Worm (Caenorhabditis elegans) whole organism, midembryonic: ENCODE data around the gene C14A4.9.

Experiments
- T22C8.4 ChIP-seq: fragments of 200-800 bp; sonication (Bioruptor generic); IDR thresholded peaks from 2 replicates; pipeline ENCODE4 v1.3.6; 2022; ENCODE audit warnings: missing genetic modification characterization, missing compliant biosample characterization
- cog-1 ChIP-seq: sonication (generic microtip); optimal IDR thresholded peaks from 2 replicates; lab custom pipeline; 2016; ENCODE audit warnings: missing genetic modification characterization, missing compliant biosample characterization
- flt-1 ChIP-seq: fragments of 200-800 bp; sonication (Bioruptor generic); IDR thresholded peaks from 2 replicates; pipeline ENCODE4 v1.3.6; 2022; ENCODE audit warnings: missing genetic modification characterization, missing compliant biosample characterization
- klf-2 ChIP-seq: fragments of 200-800 bp; sonication (Bioruptor generic); conservative IDR thresholded peaks from 2 replicates; pipeline ENCODE4 v1.3.6; 2022; ENCODE audit warnings: missing genetic modification reagents, missing genetic modification characterization, missing compliant biosample characterization
- med-1 ChIP-seq: sonication (generic microtip); optimal IDR thresholded peaks from 2 replicates; lab custom pipeline; 2017; ENCODE audit warnings: missing genetic modification characterization, mild to moderate bottlenecking, missing compliant biosample characterization, antibody characterized with exemption, missing genetic modification reagents; ENCODE audit not compliant: insufficient read depth
- ref-1 ChIP-seq: fragments of 200-800 bp; sonication (Bioruptor generic); conservative IDR thresholded peaks from 2 replicates; pipeline ENCODE4 v1.3.6; 2022; ENCODE audit warnings: missing genetic modification reagents, missing genetic modification characterization, missing compliant biosample characterization
- tab-1 ChIP-seq: fragments of 200-800 bp; sonication (Bioruptor generic); IDR thresholded peaks from 2 replicates; pipeline ENCODE4 v1.3.6; 2022; ENCODE audit warnings: missing genetic modification characterization, missing compliant biosample characterization
- ztf-23 ChIP-seq: fragments of 200-800 bp; sonication (Bioruptor generic); IDR thresholded peaks from 2 replicates; pipeline ENCODE4 v1.3.6; 2022; ENCODE audit warnings: missing genetic modification reagents, missing genetic modification characterization, missing compliant biosample characterization
- ztf-29 ChIP-seq: fragments of 200-800 bp; sonication (Bioruptor generic); IDR thresholded peaks from 2 replicates; pipeline ENCODE4 v1.3.6; 2022; ENCODE audit warnings: missing genetic modification reagents, missing genetic modification characterization, missing compliant biosample characterization

The C14A4.9 gene

DNA sequence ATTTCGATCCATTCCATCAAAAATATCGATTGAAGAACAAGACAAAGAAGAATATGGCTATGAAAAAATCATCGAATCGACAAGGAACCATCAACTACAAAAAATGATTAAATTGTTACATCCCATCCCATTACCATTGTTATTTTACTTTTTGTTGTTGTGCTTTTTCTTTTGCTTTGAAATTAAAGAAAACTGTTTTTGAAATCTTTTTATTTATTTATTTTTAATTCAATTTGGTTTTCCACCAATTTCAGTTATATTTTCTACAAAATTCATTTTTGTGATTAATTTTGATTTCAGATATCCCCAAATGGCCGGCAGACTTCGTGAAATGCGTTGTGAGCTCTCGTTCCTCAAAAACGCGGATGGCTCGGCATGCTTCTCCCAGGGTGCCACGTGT lies 6.7 kb upstream of the C14A4.9 start, which contains the start of gene crn-5:
Gene crn-5, plus strand, starts transcription at position 301 of the 400 bp plus-strand sequence.
- TF ChIP-seq T22C8.4 (GFP tag; lab: Robert Waterston, UW) (no peak), ztf-29 (GFP tag; lab: Robert Waterston, UW) (no peak)

ce11 chrII:10594312-10594711 lies 4.8 kb upstream of the C14A4.9 start:
- no peak for TF ChIP-seq ref-1 (GFP tag; lab: Robert Waterston, UW)
- no peak for TF ChIP-seq ztf-23
- TF ChIP-seq T22C8.4 (GFP tag; lab: Robert Waterston, UW), result no peak
- no peak for TF ChIP-seq ztf-29 (GFP tag; lab: Robert Waterston, UW)
- no peak for TF ChIP-seq flt-1 (GFP tag; lab: Robert Waterston, UW)
- TF ChIP-seq cog-1, result no peak
- no peak for TF ChIP-seq tab-1 (GFP tag; lab: Robert Waterston, UW)
- TF ChIP-seq med-1 (GFP tag; lab: Kevin White, UChicago), result no peak
- no peak for TF ChIP-seq klf-2 (GFP tag; lab: Robert Waterston, UW)

ce11 chrII:10594758-10595157 lies 4.4 kb upstream of the C14A4.9 start, which contains the start of gene C14A4.6:
Gene C14A4.6 (minus strand): TSS chrII:10594776.
- TF ChIP-seq ref-1 (GFP tag; lab: Robert Waterston, UW) (no peak), med-1 (GFP tag; lab: Kevin White, UChicago) (no peak), flt-1 (GFP tag; lab: Robert Waterston, UW) (no peak), klf-2 (GFP tag; lab: Robert Waterston, UW) (no peak), ztf-23 (no peak), cog-1 (no peak), T22C8.4 (GFP tag; lab: Robert Waterston, UW) (no peak), tab-1 (GFP tag; lab: Robert Waterston, UW) (no peak), ztf-29 (GFP tag; lab: Robert Waterston, UW) (no peak)

DNA sequence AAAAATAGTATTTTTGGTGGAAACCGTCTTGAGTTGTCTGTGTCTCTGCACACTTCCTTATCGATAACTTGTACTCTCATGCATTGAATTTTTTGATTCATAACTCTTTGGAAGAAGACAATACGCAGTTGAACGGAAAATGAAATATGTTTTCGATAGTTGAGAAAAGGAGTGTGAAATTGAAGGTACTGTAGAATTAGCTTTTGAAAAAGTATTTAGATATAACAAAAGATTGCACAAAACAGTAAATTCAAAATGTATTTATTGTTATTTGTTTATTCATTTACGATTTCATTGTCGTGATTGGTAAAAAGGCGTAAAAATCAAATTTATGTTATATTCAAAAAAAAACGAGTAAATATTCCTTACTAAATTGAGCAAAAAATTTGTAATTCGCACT lies 2.7 kb upstream of the C14A4.9 start, which contains the start of gene C14A4.7:
Gene C14A4.7, minus strand, starts transcription at position 101 of the 400 bp plus-strand sequence.
- TF ChIP-seq ztf-29 (GFP tag; lab: Robert Waterston, UW), result no peak

ce11 chrII:10598039-10598438 lies 1.1 kb upstream of the C14A4.9 start, which contains the start of gene C14A4.8:
Gene C14A4.8 (minus strand): TSS chrII:10598139.
- TF ChIP-seq tab-1 (GFP tag; lab: Robert Waterston, UW) (no peak), klf-2 (GFP tag; lab: Robert Waterston, UW) (no peak), ztf-29 (GFP tag; lab: Robert Waterston, UW) (no peak), T22C8.4 (GFP tag; lab: Robert Waterston, UW) (no peak)

- TF ChIP-seq flt-1 (GFP tag; lab: Robert Waterston, UW), result no peak
- TF ChIP-seq tab-1 (GFP tag; lab: Robert Waterston, UW), result no peak
- no peak for TF ChIP-seq ref-1 (GFP tag; lab: Robert Waterston, UW)
- no peak for TF ChIP-seq ztf-29 (GFP tag; lab: Robert Waterston, UW)
- no peak for TF ChIP-seq ztf-23
- TF ChIP-seq T22C8.4 (GFP tag; lab: Robert Waterston, UW), result no peak
- no peak for TF ChIP-seq cog-1
- TF ChIP-seq klf-2 (GFP tag; lab: Robert Waterston, UW), result no peak
- no peak for TF ChIP-seq med-1 (GFP tag; lab: Kevin White, UChicago)
Measured at ce11 chrII:10602184-10602583, 3.0 kb downstream of the C14A4.9 start, which contains the start of gene srv-2. Gene srv-2 (minus strand): TSS chrII:10602284.

DNA sequence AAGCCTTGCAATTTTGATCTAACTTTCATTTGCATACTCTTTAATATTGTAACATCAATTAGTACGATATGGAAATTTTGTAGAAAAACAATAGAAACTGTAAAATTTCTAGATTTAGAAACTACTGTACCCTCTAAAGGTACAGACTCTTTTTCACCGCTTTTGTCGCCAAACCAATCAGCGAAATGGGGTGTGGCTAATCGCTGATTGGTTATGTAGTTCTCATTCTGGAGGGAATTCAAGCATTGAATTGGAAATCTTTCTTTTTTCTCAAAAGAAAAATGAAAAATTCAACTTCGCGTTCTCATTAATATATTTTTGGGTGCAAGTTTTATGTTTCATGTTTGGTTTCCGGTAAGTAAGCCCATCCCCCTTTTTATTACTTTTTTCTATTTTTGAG lies 4.4 kb downstream of the C14A4.9 start:
- TF ChIP-seq ztf-23, result no peak
- no peak for TF ChIP-seq tab-1 (GFP tag; lab: Robert Waterston, UW)
- TF ChIP-seq klf-2 (GFP tag; lab: Robert Waterston, UW), result no peak
- TF ChIP-seq ref-1 (GFP tag; lab: Robert Waterston, UW), result no peak
- TF ChIP-seq cog-1, result no peak
- TF ChIP-seq med-1 (GFP tag; lab: Kevin White, UChicago), result no peak
- no peak for TF ChIP-seq T22C8.4 (GFP tag; lab: Robert Waterston, UW)
- no peak for TF ChIP-seq ztf-29 (GFP tag; lab: Robert Waterston, UW)
- no peak for TF ChIP-seq flt-1 (GFP tag; lab: Robert Waterston, UW)

DNA sequence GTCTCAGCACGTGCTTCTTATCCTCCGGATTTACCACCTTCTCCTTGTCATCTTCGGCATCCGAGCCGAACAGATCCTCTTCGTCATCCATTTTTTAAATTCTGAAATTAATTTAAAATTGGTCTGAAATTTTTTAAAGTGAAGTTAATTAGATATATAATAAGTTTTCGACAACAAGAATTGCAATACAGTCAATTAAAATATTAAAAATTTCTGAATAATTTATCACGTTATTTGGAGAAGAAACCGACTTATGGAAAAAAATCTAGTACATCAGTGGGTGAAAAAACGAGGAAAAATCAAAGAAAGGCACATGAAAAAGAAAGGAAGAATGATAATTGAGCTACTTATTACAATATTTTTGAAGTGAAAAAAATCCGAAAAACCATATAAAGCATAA lies 6.4 kb downstream of the C14A4.9 start, which contains the start of gene taf-13:
Gene taf-13, minus strand, starts transcription at position 101 of the 400 bp plus-strand sequence.
- no peak for TF ChIP-seq klf-2 (GFP tag; lab: Robert Waterston, UW)
- TF ChIP-seq tab-1 (GFP tag; lab: Robert Waterston, UW), result no peak
- no peak for TF ChIP-seq cog-1
- no peak for TF ChIP-seq flt-1 (GFP tag; lab: Robert Waterston, UW)
- TF ChIP-seq ztf-29 (GFP tag; lab: Robert Waterston, UW), result no peak
- TF ChIP-seq ref-1 (GFP tag; lab: Robert Waterston, UW), result no peak
- TF ChIP-seq ztf-23, result no peak

- TF ChIP-seq med-1 (GFP tag; lab: Kevin White, UChicago) (no peak), tab-1 (GFP tag; lab: Robert Waterston, UW) (no peak), cog-1 (no peak), ref-1 (GFP tag; lab: Robert Waterston, UW) (no peak), klf-2 (GFP tag; lab: Robert Waterston, UW) (no peak), ztf-23 (no peak), flt-1 (GFP tag; lab: Robert Waterston, UW) (no peak), ztf-29 (GFP tag; lab: Robert Waterston, UW) (no peak), T22C8.4 (GFP tag; lab: Robert Waterston, UW) (no peak)
Measured at ce11 chrII:10607238-10607961, 8.3 kb downstream of the C14A4.9 start, which contains the start of gene ccm-3. Gene ccm-3 (minus strand): TSS chrII:10607275.
